Worm (Caenorhabditis elegans) whole organism, late embryonic: ENCODE data around the gene srx-62.

Experiments used
- ama-1 ChIP-seq: fragments of 150-350 bp; optimal IDR thresholded peaks from 2 replicates; lab custom pipeline; 2014
- ceh-14 ChIP-seq: sonication (generic microtip); optimal IDR thresholded peaks from 2 replicates; lab custom pipeline; 2016; ENCODE audit warnings: missing genotype, missing genetic modification characterization, missing compliant biosample characterization
- fax-1 ChIP-seq: sonication (generic microtip); optimal IDR thresholded peaks from 2 replicates; lab custom pipeline; 2016; ENCODE audit warnings: missing genotype, missing genetic modification characterization, missing compliant biosample characterization
- hlh-13 ChIP-seq: fragments of 200-800 bp; sonication (Bioruptor generic); optimal IDR thresholded peaks from 2 replicates; lab custom pipeline; 2018; ENCODE audit warnings: mild to moderate bottlenecking, missing genetic modification characterization, missing compliant biosample characterization
- lim-6 ChIP-seq: sonication (generic microtip); optimal IDR thresholded peaks from 2 replicates; lab custom pipeline; 2016; ENCODE audit warnings: missing genetic modification characterization, missing compliant biosample characterization
- madf-2 ChIP-seq: sonication (generic microtip); optimal IDR thresholded peaks from 2 replicates; lab custom pipeline; 2017; ENCODE audit warnings: missing genetic modification characterization, missing compliant biosample characterization
- nhr-11 ChIP-seq: fragments of 150-350 bp; optimal IDR thresholded peaks from 2 replicates; lab custom pipeline; 2014; ENCODE audit warnings: missing biosample characterization, missing genetic modification characterization
- pag-3 ChIP-seq: sonication (generic microtip); optimal IDR thresholded peaks from 2 replicates; lab custom pipeline; 2016; ENCODE audit warnings: missing compliant biosample characterization, missing genetic modification characterization, borderline replicate concordance
- pqm-1 ChIP-seq: sonication (generic microtip); optimal IDR thresholded peaks from 2 replicates; lab custom pipeline; 2016; ENCODE audit warnings: missing genetic modification characterization, missing compliant biosample characterization
- sox-4 ChIP-seq: sonication (generic microtip); optimal IDR thresholded peaks from 2 replicates; lab custom pipeline; 2017; ENCODE audit warnings: mild to moderate bottlenecking, missing genetic modification characterization, inconsistent platforms, missing compliant biosample characterization

ce11 chrV:3945053-3945452 lies 50.7 kb downstream of the srx-62 start, which contains the start of gene cyp-35B3:
- TF ChIP-seq ceh-14 (tag; lab: Kevin White, UChicago) (no peak), ama-1 (lab: Kevin White, UChicago) (no peak), madf-2 (tag; lab: Kevin White, UChicago) (no peak), sox-4 (tag; lab: Kevin White, UChicago) (no peak), hlh-13 (GFP tag; lab: Kevin White, UChicago) (no peak), lim-6 (tag; lab: Kevin White, UChicago) (no peak), pag-3 (tag; lab: Kevin White, UChicago) (no peak), pqm-1 (tag; lab: Kevin White, UChicago) (no peak), nhr-11 (tag; lab: Kevin White, UChicago) (no peak), fax-1 (tag; lab: Kevin White, UChicago) (no peak)
